Comparison of ENCODE assay signal across 3 worm cellular contexts in the genomic region with DNA sequence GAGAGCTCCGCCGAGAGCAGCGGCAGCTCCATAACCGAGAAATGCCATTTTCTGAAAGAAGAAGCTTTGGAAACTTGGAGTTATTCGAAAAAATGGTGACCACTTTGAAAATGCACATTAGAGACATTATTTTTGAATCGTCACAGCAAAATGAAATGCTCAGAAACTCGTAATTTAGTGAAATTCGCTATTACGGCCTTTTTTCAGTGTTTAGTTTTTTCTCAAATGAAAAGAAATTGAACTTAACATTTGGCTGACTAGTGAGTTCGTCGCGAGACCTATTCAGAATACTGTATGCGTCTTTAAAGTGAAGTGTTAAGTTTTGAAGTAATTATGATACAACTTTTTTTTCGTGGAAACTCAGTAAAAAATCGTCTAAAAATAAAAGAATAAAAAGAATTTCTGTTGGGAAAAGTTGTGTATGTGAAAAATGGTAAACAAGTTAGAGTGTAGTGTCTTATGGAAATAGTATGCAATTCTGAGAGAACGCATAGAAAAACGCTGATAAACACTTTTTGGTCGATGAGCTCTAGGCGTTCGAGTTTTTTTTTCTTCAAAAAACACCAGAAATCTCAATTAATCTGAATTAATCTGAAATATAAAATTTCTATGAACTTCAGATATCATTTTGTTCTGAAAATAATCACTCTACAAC.
A peak's percentile ranks its signal among the peaks of the same experiment; 100 is the strongest.
TF ChIP-seq lines count a peak whose summit lies in the region.

A gene (minus strand): TSS at position 51 of the 655 bp plus-strand sequence.

TF ChIP-seq in whole organism, L3 larva, 47 proteins besides CTCF, POLR2A, EP300 and RAD21:
- TF ChIP-seq ceh-16 (tag; optimal IDR thresholded peaks at IDR 0.05; lab: Kevin White, UChicago) (no peak), ztf-11 (tag; optimal IDR thresholded peaks at IDR 0.05; lab: Kevin White, UChicago) (no peak), pqm-1 (tag; optimal IDR thresholded peaks at IDR 0.05; lab: Kevin White, UChicago) (peak; percentile 61), elt-2 (tag; optimal IDR thresholded peaks at IDR 0.05; lab: Kevin White, UChicago) (peak; percentile 27), pha-4 (tag; optimal IDR thresholded peaks at IDR 0.05; lab: Kevin White, UChicago) (peak; percentile 83), nhr-43 (tag; optimal IDR thresholded peaks at IDR 0.05; lab: Kevin White, UChicago; ENCODE audit: poor library complexity, severe bottlenecking) (no peak), lin-39 (tag; optimal IDR thresholded peaks at IDR 0.05; lab: Kevin White, UChicago) (no peak), fkh-10 (GFP tag; optimal IDR thresholded peaks at IDR 0.05; lab: Kevin White, UChicago) (no peak), lsy-12 (tag; optimal IDR thresholded peaks at IDR 0.05; lab: Kevin White, UChicago) (no peak), aly-2 (tag; optimal IDR thresholded peaks at IDR 0.05; lab: Kevin White, UChicago) (no peak), nhr-76 (tag; optimal IDR thresholded peaks at IDR 0.05; lab: Kevin White, UChicago) (no peak), R02D3.7 (tag; optimal IDR thresholded peaks at IDR 0.05; lab: Kevin White, UChicago) (no peak), fos-1 (tag; optimal IDR thresholded peaks at IDR 0.05; lab: Kevin White, UChicago) (no peak), sea-2 (GFP tag; optimal IDR thresholded peaks at IDR 0.05; lab: Kevin White, UChicago) (no peak), ceh-28 (tag; optimal IDR thresholded peaks at IDR 0.05; lab: Kevin White, UChicago) (no peak), nhr-28 (tag; optimal IDR thresholded peaks at IDR 0.05; lab: Kevin White, UChicago) (no peak), nhr-237 (tag; optimal IDR thresholded peaks at IDR 0.05; lab: Kevin White, UChicago) (no peak), zag-1 (tag; optimal IDR thresholded peaks at IDR 0.05; lab: Kevin White, UChicago) (no peak), nhr-12 (tag; optimal IDR thresholded peaks at IDR 0.05; lab: Kevin White, UChicago) (no peak)

TF ChIP-seq in whole organism, L4 larva, 104 proteins besides CTCF, POLR2A, EP300 and RAD21:
- no peak for TF ChIP-seq zfp-2 (tag; optimal IDR thresholded peaks at IDR 0.05; lab: Kevin White, UChicago)
- no peak for TF ChIP-seq mdt-29 (GFP tag; IDR thresholded peaks at IDR 0.05; lab: Robert Waterston, UW)
- TF ChIP-seq nhr-111 (GFP tag; optimal IDR thresholded peaks at IDR 0.05; lab: Kevin White, UChicago) = no peak
- no peak for TF ChIP-seq fkh-10 (GFP tag; optimal IDR thresholded peaks at IDR 0.05; lab: Kevin White, UChicago)
- TF ChIP-seq lin-39 (tag; optimal IDR thresholded peaks at IDR 0.05; lab: Kevin White, UChicago) = no peak
- no peak for TF ChIP-seq ceh-44 (GFP tag; IDR thresholded peaks at IDR 0.05; lab: Robert Waterston, UW)
- no peak for TF ChIP-seq dmd-9 (GFP tag; IDR thresholded peaks at IDR 0.05; lab: Robert Waterston, UW)
- peak in 1 of 2 experiments; percentile 22 for TF ChIP-seq unc-62 (GFP tag; optimal IDR thresholded peaks at IDR 0.05 in 1 of 2; lab: Kevin White, UChicago)
- TF ChIP-seq unc-62 (tag; optimal IDR thresholded peaks at IDR 0.05; lab: Kevin White, UChicago) = no peak
- TF ChIP-seq ztf-7 (tag; optimal IDR thresholded peaks at IDR 0.05; lab: Kevin White, UChicago) = no peak
- peak; percentile 3 for TF ChIP-seq pqm-1 (tag; optimal IDR thresholded peaks at IDR 0.05; lab: Kevin White, UChicago)
- TF ChIP-seq vab-7 (GFP tag; IDR thresholded peaks at IDR 0.05; lab: Robert Waterston, UW) = no peak
- TF ChIP-seq ZK337.2 (GFP tag; IDR thresholded peaks at IDR 0.05; lab: Robert Waterston, UW) = no peak
- TF ChIP-seq daf-16 (GFP tag; optimal IDR thresholded peaks at IDR 0.05; lab: Kevin White, UChicago) = peak in 1 of 2 experiments; percentile 59
- TF ChIP-seq daf-16 (tag; optimal IDR thresholded peaks at IDR 0.05; lab: Kevin White, UChicago) = peak; percentile 91
- TF ChIP-seq ceh-20 (GFP tag; IDR thresholded peaks at IDR 0.05; lab: Robert Waterston, UW) = no peak
- TF ChIP-seq F37D6.2 (tag; optimal IDR thresholded peaks at IDR 0.05; lab: Kevin White, UChicago) = no peak
- TF ChIP-seq nhr-77 (tag; optimal IDR thresholded peaks at IDR 0.05; lab: Kevin White, UChicago) = peak; percentile 22
- TF ChIP-seq sdz-12 (GFP tag; optimal IDR thresholded peaks at IDR 0.05; lab: Kevin White, UChicago) = no peak
- peak; percentile 41 for TF ChIP-seq nhr-28 (tag; optimal IDR thresholded peaks at IDR 0.05; lab: Kevin White, UChicago)
- no peak for TF ChIP-seq nhr-25 (tag; optimal IDR thresholded peaks at IDR 0.05; lab: Kevin White, UChicago; ENCODE audit: borderline replicate concordance, insufficient read depth)
- peak; percentile 39 for TF ChIP-seq T20F7.1 (GFP tag; optimal IDR thresholded peaks at IDR 0.05; lab: Kevin White, UChicago)
- 0 out of 2 replicates have a peak, but pooled peaks have one; percentile 14 for TF ChIP-seq lin-38 (GFP tag; IDR thresholded peaks at IDR 0.05; lab: Robert Waterston, UW)
- peak; percentile 25 for TF ChIP-seq dve-1 (tag; optimal IDR thresholded peaks at IDR 0.05; lab: Kevin White, UChicago; ENCODE audit: insufficient read depth)
- peak in 1 of 2 experiments; percentile 41 for TF ChIP-seq lsy-2 (tag; optimal IDR thresholded peaks at IDR 0.05; lab: Kevin White, UChicago)
- no peak for TF ChIP-seq dmd-6 (GFP tag; IDR thresholded peaks at IDR 0.05; lab: Robert Waterston, UW)

TF ChIP-seq in whole organism, young adult, 124 proteins besides CTCF, POLR2A, EP300 and RAD21:
- TF ChIP-seq nfyb-1 (GFP tag; IDR thresholded peaks at IDR 0.05; lab: Robert Waterston, UW) (0 out of 2 replicates have a peak, but pooled peaks have one; percentile 10), tbp1 (GFP tag; optimal IDR thresholded peaks at IDR 0.05; lab: Kevin White, UChicago) (no peak), F33H1.4 (GFP tag; IDR thresholded peaks at IDR 0.05; lab: Robert Waterston, UW) (no peak), let-607 (tag; optimal IDR thresholded peaks at IDR 0.05; lab: Kevin White, UChicago) (no peak), athp-1 (tag; optimal IDR thresholded peaks at IDR 0.05; lab: Kevin White, UChicago) (no peak), mcd-1 (GFP tag; IDR thresholded peaks at IDR 0.05; lab: Robert Waterston, UW) (no peak), hmg-1.2 (GFP tag; IDR thresholded peaks at IDR 0.05; lab: Robert Waterston, UW) (peak; percentile 73), F55B11.4 (tag; optimal IDR thresholded peaks at IDR 0.05; lab: Kevin White, UChicago; ENCODE audit: borderline replicate concordance, insufficient read depth) (no peak), lsy-27 (tag; optimal IDR thresholded peaks at IDR 0.05; lab: Kevin White, UChicago; ENCODE audit: borderline replicate concordance, insufficient read depth) (no peak), somi-1 (GFP tag; optimal IDR thresholded peaks at IDR 0.05; lab: Kevin White, UChicago) (no peak), ztf-18 (tag; optimal IDR thresholded peaks at IDR 0.05; lab: Kevin White, UChicago) (no peak), ztf-26 (tag; optimal IDR thresholded peaks at IDR 0.05; lab: Kevin White, UChicago) (no peak), snpc-1.3 (tag; optimal IDR thresholded peaks at IDR 0.05; lab: Kevin White, UChicago; ENCODE audit: insufficient read depth) (peak; percentile 4), F23B12.7 (tag; optimal IDR thresholded peaks at IDR 0.05; lab: Kevin White, UChicago; ENCODE audit: insufficient read depth) (no peak), efl-1 (GFP tag; optimal IDR thresholded peaks at IDR 0.05; lab: Kevin White, UChicago) (no peak), rpc-1 (optimal IDR thresholded peaks at IDR 0.05; lab: Kevin White, UChicago) (no peak), rpc-1 (tag; optimal IDR thresholded peaks at IDR 0.05; lab: Kevin White, UChicago) (no peak), nhr-27 (tag; optimal IDR thresholded peaks at IDR 0.05; lab: Kevin White, UChicago) (no peak), rec-8 (tag; optimal IDR thresholded peaks at IDR 0.05; lab: Kevin White, UChicago) (peak in 1 of 2 experiments; percentile 10), ztf-22 (GFP tag; optimal IDR thresholded peaks at IDR 0.05; lab: Kevin White, UChicago) (no peak), K12H6.12 (tag; optimal IDR thresholded peaks at IDR 0.05; lab: Kevin White, UChicago) (peak; percentile 19)
